Worm (Caenorhabditis elegans) whole organism, L3 larva: ENCODE measurements around the gene nhr-263.
"Not testable (repeated sequence)": the region's sequence is repeated elsewhere in the genome, so short reads cannot be mapped to it uniquely, and the experiment has no call there.

Source experiments
- R02D3.7 ChIP-seq: fragments of 150-350 bp; optimal IDR thresholded peaks from 2 replicates; lab custom pipeline; 2014; ENCODE audit warnings: missing biosample characterization, missing genetic modification characterization
- ZK546.5 ChIP-seq: sonication (generic microtip); optimal IDR thresholded peaks from 2 replicates; lab custom pipeline; 2017; ENCODE audit warnings: missing biosample characterization, missing genetic modification characterization
- aly-2 ChIP-seq: fragments of 150-350 bp; optimal IDR thresholded peaks from 2 replicates; lab custom pipeline; 2014; ENCODE audit warnings: missing biosample characterization, missing genetic modification characterization
- ama-1 ChIP-seq: fragments of 150-350 bp; optimal IDR thresholded peaks from 2 replicates; lab custom pipeline; 2018
- ceh-28 ChIP-seq: fragments of 150-350 bp; optimal IDR thresholded peaks from 2 replicates; lab custom pipeline; 2014; ENCODE audit warnings: missing biosample characterization, missing genetic modification reagents, missing genetic modification characterization
- ceh-9 ChIP-seq: sonication (generic microtip); optimal IDR thresholded peaks from 2 replicates; lab custom pipeline; 2018; ENCODE audit warnings: missing biosample characterization, missing genetic modification characterization
- egl-27 ChIP-seq: sonication (generic microtip); optimal IDR thresholded peaks from 4 replicates; lab custom pipeline; 2017; ENCODE audit warnings: missing biosample characterization, missing genetic modification reagents, missing genetic modification characterization
- egl-5 ChIP-seq: fragments of 150-350 bp; optimal IDR thresholded peaks from 2 replicates; lab custom pipeline; 2017; ENCODE audit warnings: missing biosample characterization, missing genetic modification reagents, missing genetic modification characterization, inconsistent platforms
- eor-1 ChIP-seq, 2 experiments: fragments of 150-350 bp; optimal IDR thresholded peaks; 2 replicates each; lab custom pipeline; 2014 to 2018; ENCODE audit warnings: missing biosample characterization in 2 of 2, missing genetic modification characterization in 2 of 2
- fos-1 ChIP-seq: fragments of 150-350 bp; optimal IDR thresholded peaks from 2 replicates; lab custom pipeline; 2014; ENCODE audit warnings: missing biosample characterization, missing genetic modification characterization
- jun-1 ChIP-seq: fragments of 150-350 bp; optimal IDR thresholded peaks from 2 replicates; lab custom pipeline; 2014; ENCODE audit warnings: missing biosample characterization, missing genetic modification reagents, missing genetic modification characterization
- lin-15B ChIP-seq: fragments of 150-350 bp; optimal IDR thresholded peaks from 2 replicates; lab custom pipeline; 2014; ENCODE audit warnings: missing biosample characterization, missing genetic modification characterization
- lin-39 ChIP-seq: fragments of 150-350 bp; optimal IDR thresholded peaks from 2 replicates; lab custom pipeline; 2018; ENCODE audit warnings: missing biosample characterization, missing genetic modification reagents, missing genetic modification characterization
- mdl-1 ChIP-seq: fragments of 150-350 bp; optimal IDR thresholded peaks from 2 replicates; lab custom pipeline; 2014; ENCODE audit warnings: missing biosample characterization, missing genetic modification characterization
- nfya-1 ChIP-seq: sonication (generic microtip); optimal IDR thresholded peaks from 2 replicates; lab custom pipeline; 2017; ENCODE audit warnings: missing genetic modification characterization, mild to moderate bottlenecking, missing compliant biosample characterization, antibody characterized with exemption, moderate library complexity; ENCODE audit not compliant: insufficient read depth
- nhr-11 ChIP-seq: fragments of 150-350 bp; optimal IDR thresholded peaks from 2 replicates; lab custom pipeline; 2014; ENCODE audit warnings: missing biosample characterization, missing genetic modification characterization
- nhr-12 ChIP-seq: fragments of 150-350 bp; optimal IDR thresholded peaks from 2 replicates; lab custom pipeline; 2014; ENCODE audit warnings: missing biosample characterization, missing genetic modification characterization
- nhr-23 ChIP-seq: fragments of 150-350 bp; optimal IDR thresholded peaks from 2 replicates; lab custom pipeline; 2014; ENCODE audit warnings: missing biosample characterization, missing genetic modification reagents, missing genetic modification characterization
- nhr-237 ChIP-seq: fragments of 150-350 bp; optimal IDR thresholded peaks from 2 replicates; lab custom pipeline; 2014; ENCODE audit warnings: missing biosample characterization, missing genetic modification characterization
- nhr-25 ChIP-seq: sonication (generic microtip); optimal IDR thresholded peaks from 2 replicates; lab custom pipeline; 2017; ENCODE audit warnings: missing biosample characterization, missing genetic modification characterization
- nhr-43 ChIP-seq: sonication (generic microtip); optimal IDR thresholded peaks from 2 replicates; lab custom pipeline; 2016; ENCODE audit warnings: mild to moderate bottlenecking, missing genetic modification characterization, missing compliant biosample characterization; ENCODE audit not compliant: poor library complexity, severe bottlenecking
- nhr-67 ChIP-seq: fragments of 150-350 bp; optimal IDR thresholded peaks from 2 replicates; lab custom pipeline; 2014; ENCODE audit warnings: missing biosample characterization, missing genetic modification characterization
- pqm-1 ChIP-seq: fragments of 150-350 bp; optimal IDR thresholded peaks from 2 replicates; lab custom pipeline; 2017; ENCODE audit warnings: missing biosample characterization, missing genetic modification characterization, inconsistent platforms
- sea-2 ChIP-seq: fragments of 150-350 bp; sonication (generic microtip); optimal IDR thresholded peaks from 4 replicates; lab custom pipeline; 2014; ENCODE audit warnings: missing biosample characterization, missing genetic modification reagents, missing genetic modification characterization
- skn-1 ChIP-seq: fragments of 150-350 bp; optimal IDR thresholded peaks from 2 replicates; lab custom pipeline; 2014; ENCODE audit warnings: missing biosample characterization, missing genetic modification characterization
- tbx-2 ChIP-seq: sonication (generic microtip); optimal IDR thresholded peaks from 2 replicates; lab custom pipeline; 2016; ENCODE audit warnings: mild to moderate bottlenecking, missing genetic modification characterization, missing compliant biosample characterization
- unc-39 ChIP-seq: sonication (generic microtip); optimal IDR thresholded peaks from 4 replicates; lab custom pipeline; 2017; ENCODE audit warnings: missing biosample characterization, missing genetic modification characterization
- unc-62 ChIP-seq: fragments of 150-350 bp; sonication (generic microtip); optimal IDR thresholded peaks from 4 replicates; lab custom pipeline; 2014; ENCODE audit warnings: missing biosample characterization, missing genetic modification reagents, missing genetic modification characterization
- zag-1 ChIP-seq: fragments of 150-350 bp; optimal IDR thresholded peaks from 2 replicates; lab custom pipeline; 2014; ENCODE audit warnings: missing biosample characterization, missing genetic modification characterization
- ztf-4 ChIP-seq: fragments of 150-350 bp; optimal IDR thresholded peaks from 2 replicates; lab custom pipeline; 2014; ENCODE audit warnings: missing biosample characterization, missing genetic modification characterization

Gene nhr-263

ce11 chrV:7304506-7304905 lies 37.3 kb downstream of the nhr-263 start, which contains the start of gene F07G11.2:
TSS of gene F07G11.2 (plus strand) at chrV:7304806.
- not testable (repeated sequence) for TF ChIP-seq skn-1 (tag; lab: Kevin White, UChicago); egl-27; ZK546.5 (tag; lab: Kevin White, UChicago)
- TF ChIP-seq, all 47 proteins: peak for 0; not testable (repeated sequence) for 47

ce11 chrV:7298463-7298862 lies 43.4 kb downstream of the nhr-263 start, which contains the start of gene F07G11.3:
TSS of gene F07G11.3 (plus strand) at chrV:7298763.
- no peak for TF ChIP-seq sea-2 (GFP tag; lab: Kevin White, UChicago)
- TF ChIP-seq nhr-25 (tag; lab: Kevin White, UChicago), result no peak
- TF ChIP-seq ztf-4 (tag; lab: Kevin White, UChicago), result no peak
- TF ChIP-seq nhr-67, result no peak
- no peak for TF ChIP-seq nhr-11 (tag; lab: Kevin White, UChicago)
- no peak for TF ChIP-seq pqm-1
- TF ChIP-seq aly-2 (tag; lab: Kevin White, UChicago), result no peak

- no peak for TF ChIP-seq mdl-1 (tag; lab: Kevin White, UChicago)
- no peak for TF ChIP-seq ceh-28 (tag; lab: Kevin White, UChicago)
- no peak for TF ChIP-seq nhr-43 (tag; lab: Kevin White, UChicago)
- TF ChIP-seq sea-2 (GFP tag; lab: Kevin White, UChicago), result no peak
- TF ChIP-seq lin-15B, result no peak
- no peak for TF ChIP-seq pqm-1
- no peak for TF ChIP-seq unc-62
- no peak for TF ChIP-seq nhr-67
- TF ChIP-seq nhr-237 (tag; lab: Kevin White, UChicago), result no peak
- TF ChIP-seq ztf-4 (tag; lab: Kevin White, UChicago), result no peak
- no peak for TF ChIP-seq egl-5
- TF ChIP-seq nfya-1 (tag; lab: Kevin White, UChicago), result no peak
- TF ChIP-seq fos-1, result no peak
- TF ChIP-seq nhr-12 (tag; lab: Kevin White, UChicago), result no peak
- no peak for TF ChIP-seq ZK546.5 (tag; lab: Kevin White, UChicago)
- TF ChIP-seq ama-1 (lab: Kevin White, UChicago), result no peak
- TF ChIP-seq nhr-25 (tag; lab: Kevin White, UChicago), result no peak
- no peak for TF ChIP-seq ceh-9 (tag; lab: Kevin White, UChicago)
- TF ChIP-seq, all 47 proteins: peak for 0
These were observed 44.6 kb downstream of the nhr-263 start, which contains the start of gene srj-32 for ce11 chrV:7297263-7297662. TSS of gene srj-32 (minus strand) at chrV:7297363.

ce11 chrV:7295270-7295669 lies 46.6 kb downstream of the nhr-263 start, which contains the start of gene F07G11.4:
TSS of gene F07G11.4 (minus strand) at chrV:7295370.
- TF ChIP-seq eor-1 (tag; optimal IDR thresholded peaks at IDR 0.05; lab: Kevin White, UChicago) (no peak), skn-1 (tag; lab: Kevin White, UChicago) (no peak), nhr-67 (no peak), lin-39 (tag; lab: Kevin White, UChicago) (no peak), zag-1 (tag; lab: Kevin White, UChicago) (no peak), ama-1 (lab: Kevin White, UChicago) (no peak), jun-1 (tag; lab: Kevin White, UChicago) (no peak), unc-39 (tag; lab: Kevin White, UChicago) (no peak), R02D3.7 (no peak), aly-2 (tag; lab: Kevin White, UChicago) (no peak), ZK546.5 (tag; lab: Kevin White, UChicago) (no peak), egl-27 (no peak), nfya-1 (tag; lab: Kevin White, UChicago) (no peak), mdl-1 (tag; lab: Kevin White, UChicago) (no peak), nhr-12 (tag; lab: Kevin White, UChicago) (no peak), nhr-23 (tag; lab: Kevin White, UChicago) (no peak), tbx-2 (no peak), sea-2 (GFP tag; lab: Kevin White, UChicago) (no peak)
